Worm (Caenorhabditis elegans) whole organism, young adult: ENCODE data around the gene T19C4.24.

Experiments
- B0019.2 ChIP-seq: fragments of 200-800 bp; sonication (Bioruptor generic); conservative IDR thresholded peaks from 2 replicates; pipeline ENCODE4 v1.3.6; 2022; ENCODE audit warnings: missing genetic modification reagents, missing genetic modification characterization, missing compliant biosample characterization
- B0261.1 ChIP-seq: sonication (generic microtip); optimal IDR thresholded peaks from 2 replicates; lab custom pipeline; 2016; ENCODE audit warnings: mild to moderate bottlenecking, missing genetic modification characterization, moderate library complexity, missing compliant biosample characterization
- F10E7.11 ChIP-seq: sonication (generic microtip); optimal IDR thresholded peaks from 2 replicates; lab custom pipeline; 2017; ENCODE audit warnings: mild to moderate bottlenecking, missing genetic modification characterization, moderate library complexity, missing compliant biosample characterization
- F22D6.2 ChIP-seq: sonication (generic microtip); optimal IDR thresholded peaks from 2 replicates; lab custom pipeline; 2016; ENCODE audit warnings: mild to moderate bottlenecking, missing genetic modification characterization, missing compliant biosample characterization
- F49E8.2 ChIP-seq: sonication (generic microtip); optimal IDR thresholded peaks from 3 replicates; lab custom pipeline; 2017; ENCODE audit warnings: missing genetic modification characterization, mild to moderate bottlenecking, missing compliant biosample characterization, antibody characterized with exemption, moderate library complexity; ENCODE audit not compliant: insufficient read depth
- T07F8.4 ChIP-seq: sonication (generic microtip); optimal IDR thresholded peaks from 2 replicates; lab custom pipeline; 2016; ENCODE audit warnings: mild to moderate bottlenecking, missing genetic modification characterization, moderate library complexity, missing compliant biosample characterization
- Y53F4B.3 ChIP-seq: fragments of 200-800 bp; sonication (Bioruptor generic); IDR thresholded peaks from 2 replicates; pipeline ENCODE4 v1.3.6; 2022; ENCODE audit warnings: missing genetic modification reagents, missing genetic modification characterization, missing compliant biosample characterization
- Y53G8AR.9 ChIP-seq: fragments of 200-800 bp; sonication (Bioruptor generic); conservative IDR thresholded peaks from 2 replicates; pipeline ENCODE4 v1.3.6; 2022; ENCODE audit warnings: missing genetic modification reagents, missing genetic modification characterization, missing compliant biosample characterization
- Y79H2A.3 ChIP-seq: fragments of 200-800 bp; sonication (Bioruptor generic); conservative IDR thresholded peaks from 2 replicates; pipeline ENCODE4 v1.3.6; 2022; ENCODE audit warnings: missing genetic modification reagents, missing genetic modification characterization, missing compliant biosample characterization
- Y95B8A.8 ChIP-seq: fragments of 200-800 bp; sonication (Bioruptor generic); IDR thresholded peaks from 2 replicates; pipeline ENCODE4 v1.3.6; 2022; ENCODE audit warnings: missing genetic modification reagents, missing genetic modification characterization, missing compliant biosample characterization
- aptf-3 ChIP-seq: fragments of 200-800 bp; sonication (Bioruptor generic); IDR thresholded peaks from 2 replicates; pipeline ENCODE4 v1.3.6; 2022; ENCODE audit warnings: missing genetic modification characterization, missing compliant biosample characterization
- attf-3 ChIP-seq: fragments of 200-800 bp; sonication (Bioruptor generic); conservative IDR thresholded peaks from 2 replicates; pipeline ENCODE4 v1.3.6; 2022; ENCODE audit warnings: missing genetic modification reagents, missing genetic modification characterization, missing compliant biosample characterization
- attf-6 ChIP-seq: fragments of 200-800 bp; sonication (Bioruptor generic); IDR thresholded peaks from 2 replicates; pipeline ENCODE4 v1.3.6; 2022; ENCODE audit warnings: missing genetic modification reagents, missing genetic modification characterization, missing compliant biosample characterization
- ceh-58 ChIP-seq: fragments of 200-800 bp; sonication (Bioruptor generic); IDR thresholded peaks from 2 replicates; pipeline ENCODE4 v1.3.6; 2022; ENCODE audit warnings: missing genetic modification characterization, missing compliant biosample characterization
- die-1 ChIP-seq: sonication (generic microtip); optimal IDR thresholded peaks from 2 replicates; lab custom pipeline; 2016; ENCODE audit warnings: missing genotype, mild to moderate bottlenecking, missing genetic modification characterization, missing compliant biosample characterization
- egl-44 ChIP-seq: fragments of 200-800 bp; sonication (Bioruptor generic); IDR thresholded peaks from 2 replicates; pipeline ENCODE4 v1.3.6; 2022; ENCODE audit warnings: missing genetic modification reagents, missing genetic modification characterization, missing compliant biosample characterization
- egrh-3 ChIP-seq: fragments of 200-800 bp; sonication (Bioruptor generic); IDR thresholded peaks from 2 replicates; pipeline ENCODE4 v1.3.6; 2022; ENCODE audit warnings: missing genetic modification reagents, missing genetic modification characterization, missing compliant biosample characterization
- ekl-4 ChIP-seq: fragments of 200-800 bp; sonication (Bioruptor generic); IDR thresholded peaks from 2 replicates; pipeline ENCODE4 v1.3.6; 2022; ENCODE audit warnings: missing genetic modification reagents, missing genetic modification characterization, missing compliant biosample characterization
- hmg-1.2 ChIP-seq: fragments of 200-800 bp; sonication (Bioruptor generic); IDR thresholded peaks from 2 replicates; pipeline ENCODE4 v1.3.6; 2022; ENCODE audit warnings: missing genetic modification reagents, missing genetic modification characterization, missing compliant biosample characterization
- hmg-20 ChIP-seq: fragments of 200-800 bp; sonication (Bioruptor generic); IDR thresholded peaks from 2 replicates; pipeline ENCODE4 v1.3.6; 2022; ENCODE audit warnings: missing genetic modification reagents, missing genetic modification characterization, missing compliant biosample characterization
- hrde-1 ChIP-seq: sonication (generic microtip); optimal IDR thresholded peaks from 2 replicates; lab custom pipeline; 2016; ENCODE audit warnings: missing genetic modification characterization, mild to moderate bottlenecking, missing compliant biosample characterization, moderate library complexity, missing genotype, missing genetic modification reagents, borderline replicate concordance
- lin-35 ChIP-seq, 3 experiments: fragments of 150-350 bp in 2 of 3; sonication (generic microtip) in 1 of 3; optimal IDR thresholded peaks; 2 replicates each; lab custom pipeline; 2014 to 2018; ENCODE audit warnings: missing biosample characterization in 3 of 3, missing genetic modification characterization in 3 of 3, missing genetic modification reagents in 3 of 3
- lin-40 ChIP-seq: sonication (generic microtip); optimal IDR thresholded peaks from 2 replicates; lab custom pipeline; 2016; ENCODE audit warnings: missing genetic modification characterization, mild to moderate bottlenecking, missing compliant biosample characterization, missing genotype, missing genetic modification reagents
- lsy-27 ChIP-seq: sonication (generic microtip); optimal IDR thresholded peaks from 2 replicates; lab custom pipeline; 2017; ENCODE audit warnings: missing genetic modification characterization, mild to moderate bottlenecking, missing compliant biosample characterization, antibody characterized with exemption, missing genotype, borderline replicate concordance; ENCODE audit not compliant: insufficient read depth
- madf-3 ChIP-seq: fragments of 200-800 bp; sonication (Bioruptor generic); IDR thresholded peaks from 2 replicates; pipeline ENCODE4 v1.3.6; 2022; ENCODE audit warnings: missing genetic modification reagents, missing genetic modification characterization, missing compliant biosample characterization
- madf-6 ChIP-seq: fragments of 200-800 bp; sonication (Bioruptor generic); IDR thresholded peaks from 2 replicates; pipeline ENCODE4 v1.3.6; 2022; ENCODE audit warnings: missing genetic modification reagents, missing genetic modification characterization, missing compliant biosample characterization
- mel-28 ChIP-seq: sonication (generic microtip); optimal IDR thresholded peaks from 2 replicates; lab custom pipeline; 2016; ENCODE audit warnings: borderline replicate concordance, mild to moderate bottlenecking, missing genetic modification characterization, missing compliant biosample characterization
- mxl-1 ChIP-seq: sonication (generic microtip); optimal IDR thresholded peaks from 2 replicates; lab custom pipeline; 2016; ENCODE audit warnings: missing genetic modification characterization, missing compliant biosample characterization
- nfya-2 ChIP-seq: fragments of 200-800 bp; sonication (Bioruptor generic); IDR thresholded peaks from 2 replicates; pipeline ENCODE4 v1.3.6; 2022; ENCODE audit warnings: missing genetic modification reagents, missing genetic modification characterization, missing compliant biosample characterization
- nhr-27 ChIP-seq: fragments of 200-800 bp; sonication (Bioruptor generic); optimal IDR thresholded peaks from 2 replicates; lab custom pipeline; 2018; ENCODE audit warnings: mild to moderate bottlenecking, missing genetic modification characterization, moderate library complexity, missing compliant biosample characterization
- nhr-80 ChIP-seq: sonication (generic microtip); optimal IDR thresholded peaks from 2 replicates; lab custom pipeline; 2016; ENCODE audit warnings: missing genetic modification characterization, missing compliant biosample characterization
- rec-8 ChIP-seq, 2 experiments: sonication (generic microtip); optimal IDR thresholded peaks; 2 replicates each; lab custom pipeline; 2016; ENCODE audit warnings: mild to moderate bottlenecking in 2 of 2, missing genetic modification characterization in 2 of 2, missing genetic modification reagents in 2 of 2, missing genotype in 2 of 2, missing biosample characterization in 1 of 2, missing compliant biosample characterization in 1 of 2, moderate library complexity in 1 of 2
- rpc-1 ChIP-seq, 2 experiments: fragments of 150-350 bp in 1 of 2; sonication (generic microtip) in 1 of 2; optimal IDR thresholded peaks; 2 replicates each; lab custom pipeline; 2014 to 2018; ENCODE audit warnings: missing biosample characterization in 1 of 2, missing genetic modification characterization in 1 of 2, missing genetic modification reagents in 1 of 2, missing genotype in 1 of 2
- sdz-38 ChIP-seq: sonication (generic microtip); optimal IDR thresholded peaks from 2 replicates; lab custom pipeline; 2016; ENCODE audit warnings: missing genotype, missing genetic modification characterization, missing compliant biosample characterization
- snpc-1.1 ChIP-seq: sonication (generic microtip); optimal IDR thresholded peaks from 2 replicates; lab custom pipeline; 2017; ENCODE audit warnings: missing genetic modification characterization, mild to moderate bottlenecking, missing compliant biosample characterization, antibody characterized with exemption, moderate library complexity, missing genotype, missing genetic modification reagents; ENCODE audit not compliant: insufficient read depth
- tbp1 ChIP-seq: fragments of 200-800 bp; sonication (Bioruptor generic); optimal IDR thresholded peaks from 2 replicates; lab custom pipeline; 2018; ENCODE audit warnings: mild to moderate bottlenecking, missing genetic modification characterization, missing compliant biosample characterization
- tlf-1 ChIP-seq: fragments of 200-800 bp; sonication (Bioruptor generic); optimal IDR thresholded peaks from 2 replicates; lab custom pipeline; 2018; ENCODE audit warnings: mild to moderate bottlenecking, missing genetic modification characterization, missing compliant biosample characterization
- unc-62 ChIP-seq: fragments of 150-350 bp; optimal IDR thresholded peaks from 2 replicates; lab custom pipeline; 2014; ENCODE audit warnings: missing biosample characterization, missing genetic modification reagents, missing genetic modification characterization
- zim-3 ChIP-seq: sonication (generic microtip); optimal IDR thresholded peaks from 2 replicates; lab custom pipeline; 2017; ENCODE audit warnings: mild to moderate bottlenecking, missing genetic modification characterization, moderate library complexity, missing compliant biosample characterization
- ztf-25 ChIP-seq: fragments of 200-800 bp; sonication (Bioruptor generic); IDR thresholded peaks from 2 replicates; pipeline ENCODE4 v1.3.6; 2022; ENCODE audit warnings: missing genetic modification reagents, missing genetic modification characterization, missing compliant biosample characterization
- ztf-28 ChIP-seq: fragments of 200-800 bp; sonication (Bioruptor generic); IDR thresholded peaks from 2 replicates; pipeline ENCODE4 v1.3.6; 2022; ENCODE audit warnings: missing genetic modification reagents, missing genetic modification characterization, missing compliant biosample characterization
- ztf-6 ChIP-seq: fragments of 200-800 bp; sonication (Bioruptor generic); IDR thresholded peaks from 2 replicates; pipeline ENCODE4 v1.3.6; 2022; ENCODE audit warnings: missing genetic modification reagents, missing genetic modification characterization, missing compliant biosample characterization

The T19C4.24 gene

DNA sequence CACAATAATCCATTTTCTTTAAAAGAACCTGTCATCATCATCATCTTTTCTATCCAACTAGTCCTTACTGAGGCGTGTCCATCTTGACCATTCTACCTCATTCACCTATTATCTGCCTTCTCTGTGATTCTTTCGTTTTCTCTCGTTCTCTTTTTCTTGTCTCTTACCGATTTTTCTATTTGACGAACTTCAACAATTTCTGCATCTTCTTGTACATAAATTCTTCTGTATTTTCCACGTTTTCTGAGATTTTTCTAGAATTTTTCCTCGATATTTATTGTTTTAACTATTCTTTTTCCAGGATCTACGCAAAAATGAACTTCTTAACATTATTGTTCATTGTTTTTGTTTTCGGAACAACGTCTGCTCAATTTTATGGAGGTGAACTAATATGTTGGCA, 36.1 kb upstream of the T19C4.24 start, which contains the start of gene cnc-10:
Gene cnc-10, plus strand, starts transcription at position 301 of the 400 bp plus-strand sequence.
- TF ChIP-seq rec-8 (tag; optimal IDR thresholded peaks at IDR 0.05; lab: Kevin White, UChicago) (no peak), hrde-1 (no peak)

ce11 chrV:11180951-11181350, 34.1 kb upstream of the T19C4.24 start:
- TF ChIP-seq mel-28 (tag; lab: Kevin White, UChicago) (no peak), attf-6 (GFP tag; lab: Robert Waterston, UW) (no peak), snpc-1.1 (tag; lab: Kevin White, UChicago) (no peak), Y53G8AR.9 (GFP tag; lab: Robert Waterston, UW) (no peak), mxl-1 (tag; lab: Kevin White, UChicago) (no peak), aptf-3 (GFP tag; lab: Robert Waterston, UW) (no peak), Y95B8A.8 (GFP tag; lab: Robert Waterston, UW) (no peak), ztf-28 (GFP tag; lab: Robert Waterston, UW) (no peak), unc-62 (GFP tag; lab: Kevin White, UChicago) (no peak), rpc-1 (optimal IDR thresholded peaks at IDR 0.05; lab: Kevin White, UChicago) (no peak), rpc-1 (tag; optimal IDR thresholded peaks at IDR 0.05; lab: Kevin White, UChicago) (no peak), Y53F4B.3 (GFP tag; lab: Robert Waterston, UW) (no peak), sdz-38 (no peak), tbp1 (GFP tag; lab: Kevin White, UChicago) (no peak), madf-6 (GFP tag; lab: Robert Waterston, UW) (no peak), lin-35 (GFP tag; optimal IDR thresholded peaks at IDR 0.05; lab: Kevin White, UChicago) (no peak), attf-3 (GFP tag; lab: Robert Waterston, UW) (no peak), nhr-27 (tag; lab: Kevin White, UChicago) (no peak)

- no peak for TF ChIP-seq madf-3 (GFP tag; lab: Robert Waterston, UW)
- no peak for TF ChIP-seq zim-3 (tag; lab: Kevin White, UChicago)
- no peak for TF ChIP-seq F10E7.11 (tag; lab: Kevin White, UChicago)
- no peak for TF ChIP-seq nfya-2 (GFP tag; lab: Robert Waterston, UW)
- TF ChIP-seq die-1 (tag; lab: Kevin White, UChicago): no peak
- TF ChIP-seq ztf-6 (GFP tag; lab: Robert Waterston, UW): no peak
- TF ChIP-seq hmg-1.2 (GFP tag; lab: Robert Waterston, UW): no peak
- TF ChIP-seq ceh-58 (GFP tag; lab: Robert Waterston, UW): no peak
- TF ChIP-seq T07F8.4: no peak
- TF ChIP-seq F22D6.2 (tag; lab: Kevin White, UChicago): no peak
- no peak for TF ChIP-seq ztf-25 (GFP tag; lab: Robert Waterston, UW)
- no peak for TF ChIP-seq Y79H2A.3 (GFP tag; lab: Robert Waterston, UW)
- no peak for TF ChIP-seq B0019.2
Observed at ce11 chrV:11177577-11177976, 30.8 kb upstream of the T19C4.24 start, which contains the start of gene gpa-1. Gene gpa-1 (minus strand): TSS chrV:11177677.

- peak; percentile 87 for TF ChIP-seq lsy-27 (tag; lab: Kevin White, UChicago)
- TF ChIP-seq hmg-20 (GFP tag; lab: Robert Waterston, UW): peak; percentile 59
- peak; percentile 15 for TF ChIP-seq T07F8.4
- TF ChIP-seq tlf-1 (GFP tag; lab: Kevin White, UChicago): peak; percentile 38
- TF ChIP-seq egl-44 (GFP tag; lab: Robert Waterston, UW): 0 out of 2 replicates have a peak, but pooled peaks have one; percentile 49
- TF ChIP-seq ekl-4 (GFP tag; lab: Robert Waterston, UW): peak; percentile 69; the same call in 1 of the 2 replicates
- TF ChIP-seq hrde-1: peak; percentile 17
- 0 out of 2 replicates have a peak, but pooled peaks have one; percentile 6 for TF ChIP-seq egrh-3
- TF ChIP-seq nhr-80 (tag; lab: Kevin White, UChicago): peak; percentile 63
- peak; percentile 8 for TF ChIP-seq lin-40 (tag; lab: Kevin White, UChicago)
- TF ChIP-seq F49E8.2: peak; percentile 89
- peak; percentile 38 for TF ChIP-seq B0261.1
Observed at ce11 chrV:11176693-11177304, 30.0 kb upstream of the T19C4.24 start.
